Fruit fly (Drosophila melanogaster) whole organism, adult: ENCODE measurements around the gene Polr1F.

Source experiments
- CG11617 ChIP-seq: fragments of 200-800 bp; sonication (Bioruptor generic); optimal IDR thresholded peaks from 2 replicates; lab custom pipeline; 2017; ENCODE audit warnings: mild to moderate bottlenecking, missing biosample characterization, missing genetic modification reagents, missing genetic modification characterization
- CG14711 ChIP-seq: fragments of 200-800 bp; sonication (Bioruptor generic); optimal IDR thresholded peaks from 2 replicates; lab custom pipeline; 2018; ENCODE audit warnings: missing biosample characterization, mild to moderate bottlenecking, missing genetic modification characterization, moderate library complexity
- CG1620 ChIP-seq: fragments of 200-800 bp; sonication (Bioruptor generic); optimal IDR thresholded peaks from 2 replicates; lab custom pipeline; 2016; ENCODE audit warnings: missing biosample characterization, missing genetic modification characterization
- CG33017 ChIP-seq: fragments of 200-800 bp; sonication (Bioruptor generic); optimal IDR thresholded peaks from 2 replicates; lab custom pipeline; 2018; ENCODE audit warnings: missing biosample characterization, mild to moderate bottlenecking, missing genetic modification characterization, moderate library complexity
- CG7045 ChIP-seq: fragments of 200-800 bp; sonication (Bioruptor generic); optimal IDR thresholded peaks from 2 replicates; lab custom pipeline; 2017; ENCODE audit warnings: missing biosample characterization, mild to moderate bottlenecking, missing genetic modification characterization
- CG7101 ChIP-seq: fragments of 200-800 bp; sonication (Bioruptor generic); optimal IDR thresholded peaks from 2 replicates; lab custom pipeline; 2018; ENCODE audit warnings: missing biosample characterization, mild to moderate bottlenecking, missing genetic modification characterization, moderate library complexity
- Crg-1 ChIP-seq: fragments of 200-800 bp; sonication (Bioruptor generic); optimal IDR thresholded peaks from 2 replicates; lab custom pipeline; 2016; ENCODE audit warnings: missing biosample characterization, missing genetic modification characterization
- bab1 ChIP-seq: fragments of 200-800 bp; sonication (Bioruptor generic); optimal IDR thresholded peaks from 3 replicates; lab custom pipeline; 2019; ENCODE audit warnings: missing biosample characterization, mild to moderate bottlenecking, missing genetic modification characterization, moderate library complexity
- kay ChIP-seq: fragments of 200-800 bp; sonication (Bioruptor generic); peaks from one replicate; lab custom pipeline; 2016; ENCODE audit warnings: missing biosample characterization, missing genetic modification characterization, borderline replicate concordance
- pad ChIP-seq: fragments of 200-800 bp; sonication (Bioruptor generic); optimal IDR thresholded peaks from 3 replicates; lab custom pipeline; 2017; ENCODE audit warnings: missing biosample characterization, missing genetic modification characterization, mild to moderate bottlenecking, moderate library complexity, missing genetic modification reagents

dm6 chr2L:6922091-6922753, 14.6 kb upstream of the Polr1F start:
- no peak for TF ChIP-seq kay (GFP tag; lab: Kevin White, UChicago)
- no peak for TF ChIP-seq CG1620 (GFP tag; lab: Kevin White, UChicago)
- no peak for TF ChIP-seq CG14711 (tag; lab: Kevin White, UChicago)
- no peak for TF ChIP-seq CG11617
- TF ChIP-seq bab1 (GFP tag; lab: Kevin White, UChicago) = no peak
- no peak for TF ChIP-seq CG33017
- TF ChIP-seq CG7101 (tag; lab: Kevin White, UChicago) = peak; percentile 7
- no peak for TF ChIP-seq Crg-1
- TF ChIP-seq pad = peak; percentile 53
- TF ChIP-seq CG7045 (GFP tag; lab: Kevin White, UChicago) = no peak
